Fruit fly (Drosophila melanogaster) whole organism, prepupa: ENCODE measurements around the gene CG9682.

Experiments used
- Blimp-1 ChIP-seq: fragments of 200-800 bp; sonication (Bioruptor generic); optimal IDR thresholded peaks from 3 replicates; lab custom pipeline; 2017; ENCODE audit warnings: missing biosample characterization, missing genetic modification characterization, mild to moderate bottlenecking, moderate library complexity, missing genetic modification reagents
- CG1621 ChIP-seq: fragments of 200-800 bp; sonication (Bioruptor generic); optimal IDR thresholded peaks from 3 replicates; lab custom pipeline; 2018; ENCODE audit warnings: missing biosample characterization, mild to moderate bottlenecking, missing genetic modification characterization
- CG6854 ChIP-seq: fragments of 200-800 bp; sonication (Bioruptor generic); optimal IDR thresholded peaks from 2 replicates; lab custom pipeline; 2017; ENCODE audit warnings: missing biosample characterization, mild to moderate bottlenecking, missing genetic modification characterization
- CG7368 ChIP-seq: fragments of 200-800 bp; sonication (Bioruptor generic); optimal IDR thresholded peaks from 3 replicates; lab custom pipeline; 2016; ENCODE audit warnings: missing biosample characterization, missing genetic modification characterization
- CG8632 ChIP-seq: fragments of 200-800 bp; sonication (Bioruptor generic); optimal IDR thresholded peaks from 3 replicates; lab custom pipeline; 2016; ENCODE audit warnings: missing biosample characterization, missing genetic modification characterization
- Eip75B ChIP-seq: fragments of 200-800 bp; sonication (Bioruptor generic); optimal IDR thresholded peaks from 3 replicates; lab custom pipeline; 2016; ENCODE audit warnings: missing biosample characterization, missing genetic modification characterization
- OdsH ChIP-seq: fragments of 200-800 bp; sonication (Bioruptor generic); optimal IDR thresholded peaks from 3 replicates; lab custom pipeline; 2016; ENCODE audit warnings: missing biosample characterization, missing genetic modification characterization
- Smox ChIP-seq: fragments of 200-800 bp; sonication (Bioruptor generic); optimal IDR thresholded peaks from 3 replicates; lab custom pipeline; 2016; ENCODE audit warnings: missing biosample characterization, missing genetic modification characterization
- acj6 ChIP-seq: fragments of 200-800 bp; sonication (Bioruptor generic); optimal IDR thresholded peaks from 3 replicates; lab custom pipeline; 2016; ENCODE audit warnings: missing biosample characterization, missing genetic modification characterization
- salr ChIP-seq, 2 experiments: fragments of 200-800 bp; sonication (Bioruptor generic); optimal IDR thresholded peaks; 3 replicates each; lab custom pipeline; 2016 to 2018; ENCODE audit warnings: missing biosample characterization in 2 of 2, missing genetic modification characterization in 2 of 2, mild to moderate bottlenecking in 1 of 2
- spab ChIP-seq: fragments of 200-800 bp; sonication (Bioruptor generic); optimal IDR thresholded peaks from 2 replicates; lab custom pipeline; 2017; ENCODE audit warnings: missing biosample characterization, mild to moderate bottlenecking, missing genetic modification characterization, missing genetic modification reagents

DNA sequence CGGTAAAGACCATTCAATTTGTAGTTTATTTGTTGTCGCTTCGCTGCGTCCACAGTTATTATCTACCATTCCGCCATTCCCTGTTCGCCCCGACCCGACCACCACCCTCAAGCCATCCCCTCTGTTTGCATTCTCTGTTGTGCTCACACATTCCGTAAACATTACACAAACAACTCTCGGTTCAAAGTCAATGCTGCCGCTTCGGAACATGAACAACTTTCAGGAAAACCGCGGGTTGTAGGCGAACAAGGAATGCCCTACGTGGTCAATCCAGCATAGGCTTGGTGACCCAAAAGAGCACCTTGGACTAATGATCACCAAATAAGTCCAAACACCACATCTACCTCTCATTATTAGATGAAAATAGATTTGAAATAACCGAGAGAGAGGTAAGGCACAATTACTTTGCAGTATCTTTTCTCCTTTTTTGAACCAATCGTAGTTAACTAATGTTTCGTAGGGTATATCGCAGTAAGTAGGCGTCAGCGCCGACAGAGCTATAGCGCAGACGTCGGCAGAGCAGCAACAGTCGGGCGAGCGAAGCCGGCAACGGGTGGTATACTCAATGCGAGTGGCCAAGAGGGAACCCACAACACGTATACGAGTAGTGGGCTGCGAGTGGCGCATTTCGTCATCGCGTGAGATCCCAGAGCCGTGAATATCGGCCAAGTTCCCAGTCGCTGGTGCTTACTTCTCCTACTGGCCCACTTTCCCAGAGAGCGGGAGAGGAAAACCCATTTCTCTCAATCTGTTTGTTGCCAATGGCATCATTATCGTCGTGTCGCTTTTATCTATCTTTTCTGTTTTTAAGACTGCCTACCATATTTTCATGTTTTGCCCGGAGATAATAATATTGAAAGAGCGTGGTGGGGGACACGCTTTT lies 47.4 kb upstream of the CG9682 start:
- TF ChIP-seq salr (GFP tag; optimal IDR thresholded peaks at IDR 0.05; lab: Kevin White, UChicago) (peak in 1 of 2 experiments; percentile 63), CG1621 (tag; lab: Kevin White, UChicago) (peak; percentile 46), CG8632 (GFP tag; lab: Kevin White, UChicago) (peak; percentile 14), acj6 (peak; percentile 60), Smox (peak; percentile 33), Blimp-1 (GFP tag; lab: Kevin White, UChicago) (no peak), CG7368 (GFP tag; lab: Kevin White, UChicago) (peak; percentile 70), OdsH (GFP tag; lab: Kevin White, UChicago) (peak; percentile 56), CG6854 (GFP tag; lab: Kevin White, UChicago) (no peak), Eip75B (GFP tag; lab: Kevin White, UChicago) (peak; percentile 79), spab (GFP tag; lab: Kevin White, UChicago) (peak; percentile 48)
